Worm (Caenorhabditis elegans) whole organism, L4 larva: Measurements from ENCODE around the gene trpp-6.
A peak's percentile ranks its signal among the peaks of the same experiment; 100 is the strongest.

Source experiments
- F44E2.7 ChIP-seq: fragments of 200-800 bp; sonication (Bioruptor generic); IDR thresholded peaks from 2 replicates; pipeline ENCODE4 v2.1.2; 2022; ENCODE audit warnings: missing genetic modification characterization, missing compliant biosample characterization
- T26A8.4 ChIP-seq: fragments of 200-800 bp; sonication (Bioruptor generic); IDR thresholded peaks from 2 replicates; pipeline ENCODE4 v1.3.6; 2022; ENCODE audit warnings: missing genetic modification characterization, missing compliant biosample characterization
- Y105C5A.15 ChIP-seq: fragments of 200-800 bp; sonication (Bioruptor generic); IDR thresholded peaks from 2 replicates; pipeline ENCODE4 v1.3.6; 2022; ENCODE audit warnings: missing genetic modification characterization, missing compliant biosample characterization
- Y75B8A.6 ChIP-seq: fragments of 200-800 bp; sonication (Bioruptor generic); IDR thresholded peaks from 2 replicates; pipeline ENCODE4 v1.3.6; 2022; ENCODE audit warnings: missing genetic modification reagents, missing genetic modification characterization, missing compliant biosample characterization
- aha-1 ChIP-seq: fragments of 150-350 bp; peaks from one replicate; lab custom pipeline; 2014; ENCODE audit warnings: missing biosample characterization, missing genetic modification characterization
- ama-1 ChIP-seq: fragments of 150-350 bp; optimal IDR thresholded peaks from 2 replicates; lab custom pipeline; 2014; ENCODE audit warnings: inconsistent platforms, mixed read lengths
- ceh-20 ChIP-seq: fragments of 200-800 bp; sonication (Bioruptor generic); IDR thresholded peaks from 2 replicates; pipeline ENCODE4 v1.3.6; 2022; ENCODE audit warnings: missing genetic modification reagents, missing genetic modification characterization, missing compliant biosample characterization
- ceh-28 ChIP-seq: fragments of 150-350 bp; optimal IDR thresholded peaks from 2 replicates; lab custom pipeline; 2014; ENCODE audit warnings: missing biosample characterization, missing genetic modification reagents, missing genetic modification characterization
- ceh-32 ChIP-seq: sonication (generic microtip); optimal IDR thresholded peaks from 2 replicates; lab custom pipeline; 2016; ENCODE audit warnings: mild to moderate bottlenecking, missing genetic modification characterization, missing compliant biosample characterization; ENCODE audit not compliant: poor library complexity
- ces-1 ChIP-seq: fragments of 150-350 bp; sonication (generic microtip); optimal IDR thresholded peaks from 4 replicates; lab custom pipeline; 2014; ENCODE audit warnings: missing biosample characterization, missing genetic modification reagents, missing genetic modification characterization
- ctbp-1 ChIP-seq: fragments of 200-800 bp; sonication (Bioruptor generic); IDR thresholded peaks from 2 replicates; pipeline ENCODE4 v1.3.6; 2022; ENCODE audit warnings: missing genetic modification reagents, missing genetic modification characterization, missing compliant biosample characterization
- dmd-6 ChIP-seq: fragments of 200-800 bp; sonication (Bioruptor generic); IDR thresholded peaks from 2 replicates; pipeline ENCODE4 v1.3.6; 2022; ENCODE audit warnings: missing genetic modification reagents, missing genetic modification characterization, missing compliant biosample characterization
- dmd-8 ChIP-seq: fragments of 200-800 bp; sonication (Bioruptor generic); IDR thresholded peaks from 2 replicates; pipeline ENCODE4 v1.3.6; 2022; ENCODE audit warnings: missing genetic modification characterization, missing compliant biosample characterization
- dmd-9 ChIP-seq: fragments of 200-800 bp; sonication (Bioruptor generic); IDR thresholded peaks from 2 replicates; pipeline ENCODE4 v1.3.6; 2022; ENCODE audit warnings: missing genetic modification reagents, missing genetic modification characterization, missing compliant biosample characterization
- dve-1 ChIP-seq: sonication (generic microtip); optimal IDR thresholded peaks from 2 replicates; lab custom pipeline; 2017; ENCODE audit warnings: antibody characterized with exemption, mild to moderate bottlenecking, missing genetic modification characterization, missing compliant biosample characterization; ENCODE audit not compliant: insufficient read depth
- egl-43 ChIP-seq: fragments of 200-800 bp; sonication (Bioruptor generic); IDR thresholded peaks from 2 replicates; pipeline ENCODE4 v1.3.6; 2022; ENCODE audit warnings: missing genetic modification reagents, missing genetic modification characterization, missing compliant biosample characterization
- fkh-10 ChIP-seq: fragments of 150-350 bp; optimal IDR thresholded peaks from 2 replicates; lab custom pipeline; 2014; ENCODE audit warnings: missing biosample characterization, missing genetic modification reagents, missing genetic modification characterization
- gei-8 ChIP-seq: fragments of 200-800 bp; sonication (Bioruptor generic); optimal IDR thresholded peaks from 2 replicates; lab custom pipeline; 2018; ENCODE audit warnings: mild to moderate bottlenecking, missing genetic modification characterization, missing compliant biosample characterization
- hif-1 ChIP-seq, 2 experiments: sonication (generic microtip); optimal IDR thresholded peaks; 2 replicates each; lab custom pipeline; 2016 to 2017; ENCODE audit warnings: missing compliant biosample characterization in 2 of 2, missing genetic modification characterization in 2 of 2, missing genetic modification reagents in 2 of 2, missing genotype in 2 of 2, mild to moderate bottlenecking in 1 of 2
- hlh-11 ChIP-seq: fragments of 200-800 bp; sonication (Bioruptor generic); optimal IDR thresholded peaks from 2 replicates; lab custom pipeline; 2018; ENCODE audit warnings: mild to moderate bottlenecking, missing genetic modification characterization, missing compliant biosample characterization
- hlh-30 ChIP-seq: sonication (generic microtip); optimal IDR thresholded peaks from 2 replicates; lab custom pipeline; 2017; ENCODE audit warnings: antibody characterized with exemption, mild to moderate bottlenecking, missing genetic modification characterization, missing compliant biosample characterization; ENCODE audit not compliant: insufficient read depth
- hmg-1.1 ChIP-seq: fragments of 200-800 bp; sonication (Bioruptor generic); IDR thresholded peaks from 2 replicates; pipeline ENCODE4 v1.3.6; 2022; ENCODE audit warnings: missing genetic modification reagents, missing genetic modification characterization, missing compliant biosample characterization
- lin-1 ChIP-seq: fragments of 200-800 bp; sonication (Bioruptor generic); IDR thresholded peaks from 2 replicates; pipeline ENCODE4 v1.3.6; 2022; ENCODE audit warnings: missing genetic modification reagents, missing genetic modification characterization, missing compliant biosample characterization
- lin-13 ChIP-seq: fragments of 150-350 bp; optimal IDR thresholded peaks from 2 replicates; lab custom pipeline; 2014; ENCODE audit warnings: missing biosample characterization, missing genetic modification reagents, missing genetic modification characterization
- lin-39 ChIP-seq: fragments of 150-350 bp; optimal IDR thresholded peaks from 2 replicates; lab custom pipeline; 2014; ENCODE audit warnings: missing biosample characterization, missing genetic modification reagents, missing genetic modification characterization
- lsy-2 ChIP-seq, 2 experiments: fragments of 150-350 bp in 1 of 2; sonication (generic microtip) in 1 of 2; optimal IDR thresholded peaks; 2 replicates each; lab custom pipeline; 2014 to 2017; ENCODE audit warnings: missing biosample characterization in 2 of 2, missing genetic modification characterization in 2 of 2
- mdl-1 ChIP-seq, 2 experiments: fragments of 150-350 bp in 1 of 2; sonication (generic microtip) in 1 of 2; optimal IDR thresholded peaks; 2 replicates each; lab custom pipeline; 2014 to 2017; ENCODE audit warnings: missing biosample characterization in 2 of 2, missing genetic modification characterization in 2 of 2
- mep-1 ChIP-seq: fragments of 150-350 bp; sonication (generic microtip); optimal IDR thresholded peaks from 3 replicates; lab custom pipeline; 2014; ENCODE audit warnings: missing biosample characterization, missing genetic modification characterization
- mes-2 ChIP-seq: sonication (generic microtip); optimal IDR thresholded peaks from 2 replicates; lab custom pipeline; 2016; ENCODE audit warnings: missing genotype, mild to moderate bottlenecking, missing genetic modification characterization, missing compliant biosample characterization; ENCODE audit not compliant: poor library complexity, severe bottlenecking
- mxl-2 ChIP-seq: fragments of 200-800 bp; sonication (Bioruptor generic); conservative IDR thresholded peaks from 2 replicates; pipeline ENCODE4 v1.3.6; 2022; ENCODE audit warnings: missing genetic modification reagents, missing genetic modification characterization, missing compliant biosample characterization
- mxl-3 ChIP-seq: fragments of 200-800 bp; sonication (Bioruptor generic); optimal IDR thresholded peaks from 2 replicates; lab custom pipeline; 2018; ENCODE audit warnings: mild to moderate bottlenecking, missing genetic modification characterization, missing compliant biosample characterization
- nhr-10 ChIP-seq: fragments of 150-350 bp; optimal IDR thresholded peaks from 2 replicates; lab custom pipeline; 2014; ENCODE audit warnings: missing biosample characterization, missing genetic modification characterization
- nhr-25 ChIP-seq: sonication (generic microtip); optimal IDR thresholded peaks from 2 replicates; lab custom pipeline; 2017; ENCODE audit warnings: missing genetic modification characterization, mild to moderate bottlenecking, missing compliant biosample characterization, antibody characterized with exemption, moderate library complexity, borderline replicate concordance; ENCODE audit not compliant: insufficient read depth
- nhr-28 ChIP-seq: fragments of 150-350 bp; optimal IDR thresholded peaks from 2 replicates; lab custom pipeline; 2014; ENCODE audit warnings: missing biosample characterization, missing genetic modification characterization
- nhr-48 ChIP-seq: sonication (generic microtip); optimal IDR thresholded peaks from 2 replicates; lab custom pipeline; 2016; ENCODE audit warnings: mild to moderate bottlenecking, missing genetic modification characterization, missing compliant biosample characterization
- nhr-77 ChIP-seq: fragments of 150-350 bp; optimal IDR thresholded peaks from 2 replicates; lab custom pipeline; 2014; ENCODE audit warnings: missing biosample characterization, missing genetic modification characterization
- rbr-2 ChIP-seq: sonication (generic microtip); optimal IDR thresholded peaks from 2 replicates; lab custom pipeline; 2016; ENCODE audit warnings: missing genotype, missing genetic modification characterization, missing compliant biosample characterization
- sdz-12 ChIP-seq: fragments of 200-800 bp; sonication (Bioruptor generic); optimal IDR thresholded peaks from 2 replicates; lab custom pipeline; 2018; ENCODE audit warnings: mild to moderate bottlenecking, missing genetic modification characterization, missing compliant biosample characterization
- snpc-1.2 ChIP-seq: fragments of 200-800 bp; sonication (Bioruptor generic); IDR thresholded peaks from 2 replicates; pipeline ENCODE4 v1.3.6; 2022; ENCODE audit warnings: missing genetic modification reagents, missing genetic modification characterization, missing compliant biosample characterization
- spr-1 ChIP-seq: sonication (generic microtip); optimal IDR thresholded peaks from 2 replicates; lab custom pipeline; 2016; ENCODE audit warnings: mild to moderate bottlenecking, missing genetic modification characterization, missing compliant biosample characterization
- spr-3 ChIP-seq: fragments of 200-800 bp; sonication (Bioruptor generic); optimal IDR thresholded peaks from 2 replicates; lab custom pipeline; 2018; ENCODE audit warnings: mild to moderate bottlenecking, missing genetic modification characterization, missing compliant biosample characterization
- tra-1 ChIP-seq: fragments of 200-800 bp; sonication (Bioruptor generic); IDR thresholded peaks from 2 replicates; pipeline ENCODE4 v1.3.6; 2022; ENCODE audit warnings: missing genetic modification reagents, missing genetic modification characterization, missing compliant biosample characterization
- unc-62 ChIP-seq, 3 experiments: fragments of 150-350 bp in 1 of 3; sonication (generic microtip); optimal IDR thresholded peaks in 2 of 3; peaks in 1 of 3; 1 replicate in 1 of 3; 2 replicates in 2 of 3; lab custom pipeline; 2014 to 2017; ENCODE audit warnings: missing biosample characterization in 3 of 3, missing genetic modification characterization in 3 of 3, missing genetic modification reagents in 3 of 3, missing genotype in 1 of 3
- zfp-3 ChIP-seq: fragments of 200-800 bp; sonication (Bioruptor generic); conservative IDR thresholded peaks from 2 replicates; pipeline ENCODE4 v1.3.6; 2022; ENCODE audit warnings: missing genetic modification reagents, missing genetic modification characterization, missing compliant biosample characterization
- ztf-11 ChIP-seq: fragments of 150-350 bp; optimal IDR thresholded peaks from 2 replicates; lab custom pipeline; 2014; ENCODE audit warnings: missing biosample characterization, missing genetic modification characterization
- ztf-7 ChIP-seq: fragments of 150-350 bp; optimal IDR thresholded peaks from 2 replicates; lab custom pipeline; 2014; ENCODE audit warnings: missing biosample characterization, missing genetic modification characterization

trpp-6 gene

DNA sequence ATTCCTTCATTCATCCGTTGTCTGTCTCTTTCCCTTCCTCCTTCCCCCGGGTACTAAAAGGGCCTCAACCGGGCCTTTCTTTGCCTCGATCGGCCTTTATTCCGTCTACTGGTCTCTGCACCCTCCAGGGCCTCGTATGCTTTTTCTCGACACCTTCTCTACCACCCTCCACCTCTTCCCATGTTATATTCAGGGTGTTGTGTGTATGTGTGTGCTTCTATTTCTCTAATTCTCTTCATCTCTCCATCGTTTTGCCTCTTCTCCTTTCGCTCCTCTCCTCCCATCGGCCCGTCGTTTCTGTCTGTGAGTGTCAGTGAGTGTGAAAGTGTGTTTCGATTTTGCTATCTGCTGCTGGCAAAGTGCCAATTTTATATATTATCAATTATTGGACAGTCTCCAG is 48.1 kb downstream of the trpp-6 start (continued):
- TF ChIP-seq Y75B8A.6 (GFP tag; lab: Robert Waterston, UW), result no peak
- TF ChIP-seq sdz-12 (GFP tag; lab: Kevin White, UChicago), result no peak
- TF ChIP-seq ztf-11, result no peak
- TF ChIP-seq hlh-30 (tag; lab: Kevin White, UChicago), result peak; percentile 80
- TF ChIP-seq gei-8 (GFP tag; lab: Kevin White, UChicago), result no peak
- no peak for TF ChIP-seq egl-43 (GFP tag; lab: Robert Waterston, UW)
- TF ChIP-seq ces-1 (GFP tag; lab: Kevin White, UChicago), result no peak
- TF ChIP-seq nhr-28 (tag; lab: Kevin White, UChicago), result peak; percentile 90
- peak; percentile 45; the same call in 1 of the 2 replicates for TF ChIP-seq T26A8.4
- TF ChIP-seq rbr-2 (tag; lab: Kevin White, UChicago), result peak; percentile 77
- no peak for TF ChIP-seq dmd-8 (GFP tag; lab: Robert Waterston, UW)
- peak; percentile 70 for TF ChIP-seq lin-13 (GFP tag; lab: Kevin White, UChicago)
- no peak for TF ChIP-seq ceh-28 (tag; lab: Kevin White, UChicago)
- peak; percentile 1 for TF ChIP-seq nhr-25
- peak in 1 of 2 experiments; percentile 44 for TF ChIP-seq hif-1 (tag; optimal IDR thresholded peaks at IDR 0.05; lab: Kevin White, UChicago)
- peak; percentile 20 for TF ChIP-seq ceh-32 (tag; lab: Kevin White, UChicago)
- TF ChIP-seq nhr-48 (tag; lab: Kevin White, UChicago), result peak; percentile 59
- no peak for TF ChIP-seq Y105C5A.15 (GFP tag; lab: Robert Waterston, UW)
- no peak for TF ChIP-seq F44E2.7 (GFP tag; lab: Robert Waterston, UW)
- peak; percentile 60; the same call in 1 of the 2 replicates for TF ChIP-seq ctbp-1 (GFP tag; lab: Robert Waterston, UW)
- no peak for TF ChIP-seq lin-1 (GFP tag; lab: Robert Waterston, UW)
- TF ChIP-seq nhr-77 (tag; lab: Kevin White, UChicago), result peak; percentile 65
- no peak for TF ChIP-seq ama-1 (lab: Kevin White, UChicago)
- no peak for TF ChIP-seq snpc-1.2 (GFP tag; lab: Robert Waterston, UW)
- TF ChIP-seq tra-1 (GFP tag; lab: Robert Waterston, UW), result no peak
- peak; percentile 97 for TF ChIP-seq aha-1 (tag; lab: Kevin White, UChicago)
- TF ChIP-seq mdl-1 (tag; optimal IDR thresholded peaks at IDR 0.05; lab: Kevin White, UChicago), result peak; percentile 24 to 79
- peak; percentile 47 for TF ChIP-seq spr-1 (tag; lab: Kevin White, UChicago)
- TF ChIP-seq spr-3, result peak; percentile 39
- TF ChIP-seq mxl-2 (GFP tag; lab: Robert Waterston, UW), result no peak
- peak in 1 of 2 experiments; percentile 32 for TF ChIP-seq unc-62 (GFP tag; optimal IDR thresholded peaks at IDR 0.05 in 1 of 2; lab: Kevin White, UChicago)
- no peak for TF ChIP-seq unc-62 (tag; optimal IDR thresholded peaks at IDR 0.05; lab: Kevin White, UChicago)
- TF ChIP-seq hmg-1.1, result peak; percentile 82
- TF ChIP-seq lin-39, result no peak
- peak; percentile 31 for TF ChIP-seq ztf-7 (tag; lab: Kevin White, UChicago)

DNA sequence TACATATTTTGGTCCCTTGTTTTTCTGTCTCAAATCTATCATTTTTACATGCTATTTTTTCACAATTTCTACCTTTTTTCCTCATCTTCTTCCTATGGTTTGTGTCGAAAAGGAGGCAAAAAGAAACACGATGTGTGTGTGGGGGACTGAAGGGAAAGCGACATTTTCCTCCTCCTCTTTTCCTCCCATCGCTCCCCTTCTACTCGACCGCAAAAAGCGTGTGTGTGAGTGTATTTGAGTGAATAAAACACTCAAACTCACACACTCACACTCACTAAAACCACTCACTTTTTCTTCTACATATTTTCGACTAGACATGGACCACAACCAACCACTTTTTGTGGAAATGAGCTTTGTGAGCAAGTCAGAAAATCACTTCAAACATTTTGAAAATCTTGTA is 49.8 kb downstream of the trpp-6 start:
- TF ChIP-seq dmd-9, result no peak
- no peak for TF ChIP-seq nhr-10 (tag; lab: Kevin White, UChicago)
- TF ChIP-seq ctbp-1 (GFP tag; lab: Robert Waterston, UW), result 0 out of 2 replicates have a peak, but pooled peaks have one; percentile 24
- no peak for TF ChIP-seq sdz-12 (GFP tag; lab: Kevin White, UChicago)
- TF ChIP-seq dmd-6 (GFP tag; lab: Robert Waterston, UW), result peak; percentile 54
- peak; percentile 57 for TF ChIP-seq mes-2 (tag; lab: Kevin White, UChicago)
- no peak for TF ChIP-seq mxl-2 (GFP tag; lab: Robert Waterston, UW)
- 0 out of 2 replicates have a peak, but pooled peaks have one; percentile 20 for TF ChIP-seq egl-43 (GFP tag; lab: Robert Waterston, UW)
- peak; percentile 23; the same call in 1 of the 2 replicates for TF ChIP-seq tra-1 (GFP tag; lab: Robert Waterston, UW)
- TF ChIP-seq lsy-2 (tag; optimal IDR thresholded peaks at IDR 0.05; lab: Kevin White, UChicago), result peak; percentile 11 to 72
- no peak for TF ChIP-seq ceh-32 (tag; lab: Kevin White, UChicago)
- peak; percentile 52 for TF ChIP-seq mep-1 (tag; lab: Kevin White, UChicago)
- TF ChIP-seq lin-39, result no peak
- TF ChIP-seq ceh-20 (GFP tag; lab: Robert Waterston, UW), result peak; percentile 53; the same call in 1 of the 2 replicates
- TF ChIP-seq rbr-2 (tag; lab: Kevin White, UChicago), result peak; percentile 39
- TF ChIP-seq hlh-30 (tag; lab: Kevin White, UChicago), result peak; percentile 31
- peak; percentile 38 for TF ChIP-seq nhr-28 (tag; lab: Kevin White, UChicago)
- peak; percentile 17 for TF ChIP-seq mxl-3 (GFP tag; lab: Kevin White, UChicago)
- TF ChIP-seq fkh-10 (GFP tag; lab: Kevin White, UChicago), result peak; percentile 44
- TF ChIP-seq hmg-1.1, result peak; percentile 49; the same call in 1 of the 2 replicates
- TF ChIP-seq T26A8.4, result 0 out of 2 replicates have a peak, but pooled peaks have one; percentile 31
- peak; percentile 54 for TF ChIP-seq hlh-11 (tag; lab: Kevin White, UChicago)
- TF ChIP-seq dve-1 (tag; lab: Kevin White, UChicago), result peak; percentile 24
- TF ChIP-seq hif-1 (tag; optimal IDR thresholded peaks at IDR 0.05; lab: Kevin White, UChicago), result peak in 1 of 2 experiments; percentile 16
- no peak for TF ChIP-seq zfp-3 (GFP tag; lab: Robert Waterston, UW)
